Worm (Caenorhabditis elegans) whole organism, mixed stage, embryonic: ENCODE results near the gene cyl-1.

ENCODE experiments used
- M03D4.4 ChIP-seq: sonication (generic microtip); optimal IDR thresholded peaks from 2 replicates; lab custom pipeline; 2017; ENCODE audit warnings: mild to moderate bottlenecking, missing genetic modification characterization, missing compliant biosample characterization
- bed-3 ChIP-seq: fragments of 200-800 bp; sonication (Bioruptor generic); optimal IDR thresholded peaks from 3 replicates; lab custom pipeline; 2018; ENCODE audit warnings: mild to moderate bottlenecking, missing genetic modification characterization, moderate library complexity, missing compliant biosample characterization
- blmp-1 ChIP-seq: fragments of 150-350 bp; optimal IDR thresholded peaks from 2 replicates; lab custom pipeline; 2014; ENCODE audit warnings: missing biosample characterization, missing genetic modification characterization
- ceh-39 ChIP-seq: fragments of 150-350 bp; optimal IDR thresholded peaks from 2 replicates; lab custom pipeline; 2014; ENCODE audit warnings: missing biosample characterization, missing genetic modification characterization
- ceh-43 ChIP-seq: fragments of 200-800 bp; sonication (Bioruptor generic); optimal IDR thresholded peaks from 2 replicates; lab custom pipeline; 2018; ENCODE audit warnings: mild to moderate bottlenecking, missing genetic modification characterization, moderate library complexity, missing compliant biosample characterization
- ceh-83 ChIP-seq: fragments of 200-800 bp; sonication (Bioruptor generic); optimal IDR thresholded peaks from 2 replicates; lab custom pipeline; 2018; ENCODE audit warnings: mild to moderate bottlenecking, missing genetic modification characterization, missing compliant biosample characterization
- ces-1 ChIP-seq: fragments of 150-350 bp; optimal IDR thresholded peaks from 2 replicates; lab custom pipeline; 2014; ENCODE audit warnings: missing biosample characterization, missing genetic modification reagents, missing genetic modification characterization
- cnd-1 ChIP-seq: fragments of 200-800 bp; sonication (Bioruptor generic); optimal IDR thresholded peaks from 2 replicates; lab custom pipeline; 2018; ENCODE audit warnings: mild to moderate bottlenecking, missing genetic modification characterization, missing compliant biosample characterization
- drap-1 ChIP-seq: fragments of 200-800 bp; sonication (Bioruptor generic); optimal IDR thresholded peaks from 3 replicates; lab custom pipeline; 2018; ENCODE audit warnings: mild to moderate bottlenecking, missing genetic modification characterization, missing compliant biosample characterization
- elt-1 ChIP-seq: sonication (generic microtip); optimal IDR thresholded peaks from 2 replicates; lab custom pipeline; 2017; ENCODE audit warnings: missing genetic modification characterization, mild to moderate bottlenecking, missing compliant biosample characterization, antibody characterized with exemption, moderate library complexity, borderline replicate concordance; ENCODE audit not compliant: insufficient read depth
- elt-3 ChIP-seq: fragments of 150-350 bp; optimal IDR thresholded peaks from 2 replicates; lab custom pipeline; 2014; ENCODE audit warnings: missing biosample characterization, missing genetic modification characterization
- flh-1 ChIP-seq: fragments of 200-800 bp; sonication (Bioruptor generic); optimal IDR thresholded peaks from 2 replicates; lab custom pipeline; 2018; ENCODE audit warnings: mild to moderate bottlenecking, missing genetic modification characterization, moderate library complexity, missing compliant biosample characterization
- ham-2 ChIP-seq: fragments of 200-800 bp; sonication (Bioruptor generic); optimal IDR thresholded peaks from 2 replicates; lab custom pipeline; 2018; ENCODE audit warnings: mild to moderate bottlenecking, missing genetic modification characterization, missing compliant biosample characterization
- hlh-1 ChIP-seq: fragments of 150-350 bp; optimal IDR thresholded peaks from 2 replicates; lab custom pipeline; 2014; ENCODE audit warnings: missing biosample characterization, missing genetic modification reagents, missing genetic modification characterization
- lin-13 ChIP-seq: fragments of 150-350 bp; optimal IDR thresholded peaks from 2 replicates; lab custom pipeline; 2014; ENCODE audit warnings: missing biosample characterization, missing genetic modification characterization
- lin-32 ChIP-seq: fragments of 200-800 bp; sonication (Bioruptor generic); optimal IDR thresholded peaks from 2 replicates; lab custom pipeline; 2018; ENCODE audit warnings: mild to moderate bottlenecking, missing genetic modification characterization, missing compliant biosample characterization
- lsy-2 ChIP-seq: fragments of 150-350 bp; optimal IDR thresholded peaks from 2 replicates; lab custom pipeline; 2014; ENCODE audit warnings: missing biosample characterization, missing genetic modification characterization
- mab-5 ChIP-seq: fragments of 150-350 bp; optimal IDR thresholded peaks from 2 replicates; lab custom pipeline; 2014; ENCODE audit warnings: missing biosample characterization, missing genetic modification characterization
- mep-1 ChIP-seq: fragments of 150-350 bp; optimal IDR thresholded peaks from 2 replicates; lab custom pipeline; 2017; ENCODE audit warnings: missing biosample characterization, missing genetic modification reagents, missing genetic modification characterization, inconsistent platforms
- mls-2 ChIP-seq: sonication (generic microtip); optimal IDR thresholded peaks from 2 replicates; lab custom pipeline; 2016; ENCODE audit warnings: mild to moderate bottlenecking, missing genetic modification characterization, moderate library complexity, missing compliant biosample characterization
- nhr-12 ChIP-seq: fragments of 150-350 bp; optimal IDR thresholded peaks from 2 replicates; lab custom pipeline; 2014; ENCODE audit warnings: missing biosample characterization, missing genetic modification characterization
- nhr-2 ChIP-seq: fragments of 150-350 bp; optimal IDR thresholded peaks from 2 replicates; lab custom pipeline; 2014; ENCODE audit warnings: missing biosample characterization, missing genetic modification characterization
- nhr-237 ChIP-seq: fragments of 150-350 bp; optimal IDR thresholded peaks from 2 replicates; lab custom pipeline; 2014; ENCODE audit warnings: missing biosample characterization, missing genetic modification characterization
- nhr-76 ChIP-seq: sonication (generic microtip); optimal IDR thresholded peaks from 2 replicates; lab custom pipeline; 2017; ENCODE audit warnings: missing biosample characterization, missing genetic modification characterization
- pha-4 ChIP-seq: fragments of 150-350 bp; optimal IDR thresholded peaks from 2 replicates; lab custom pipeline; 2018; ENCODE audit warnings: missing biosample characterization, missing genetic modification reagents, missing genetic modification characterization
- sem-2 ChIP-seq: fragments of 200-800 bp; sonication (Bioruptor generic); optimal IDR thresholded peaks from 2 replicates; lab custom pipeline; 2018; ENCODE audit warnings: mild to moderate bottlenecking, missing genetic modification characterization, missing compliant biosample characterization
- snpc-4 ChIP-seq: fragments of 150-350 bp; optimal IDR thresholded peaks from 2 replicates; lab custom pipeline; 2014; ENCODE audit warnings: missing biosample characterization, missing genetic modification characterization
- sptf-1 ChIP-seq: sonication (generic microtip); optimal IDR thresholded peaks from 2 replicates; lab custom pipeline; 2017; ENCODE audit warnings: mild to moderate bottlenecking, missing genetic modification characterization, moderate library complexity, missing compliant biosample characterization
- tbx-8 ChIP-seq: fragments of 200-800 bp; sonication (Bioruptor generic); optimal IDR thresholded peaks from 2 replicates; lab custom pipeline; 2018; ENCODE audit warnings: mild to moderate bottlenecking, missing genetic modification characterization, moderate library complexity, missing compliant biosample characterization
- unc-120 ChIP-seq: sonication (generic microtip); optimal IDR thresholded peaks from 2 replicates; lab custom pipeline; 2017; ENCODE audit warnings: missing genetic modification characterization, missing compliant biosample characterization; ENCODE audit not compliant: poor library complexity, severe bottlenecking
- unc-39 ChIP-seq: fragments of 150-350 bp; optimal IDR thresholded peaks from 2 replicates; lab custom pipeline; 2014; ENCODE audit warnings: missing biosample characterization, missing genetic modification characterization
- unc-62 ChIP-seq: fragments of 150-350 bp; optimal IDR thresholded peaks from 2 replicates; lab custom pipeline; 2014; ENCODE audit warnings: missing biosample characterization, missing genetic modification reagents, missing genetic modification characterization
- zip-8 ChIP-seq: fragments of 150-350 bp; optimal IDR thresholded peaks from 2 replicates; lab custom pipeline; 2014; ENCODE audit warnings: missing biosample characterization, missing genetic modification characterization
- ztf-11 ChIP-seq: fragments of 150-350 bp; optimal IDR thresholded peaks from 2 replicates; lab custom pipeline; 2014; ENCODE audit warnings: missing biosample characterization, missing genetic modification characterization

Gene cyl-1

DNA sequence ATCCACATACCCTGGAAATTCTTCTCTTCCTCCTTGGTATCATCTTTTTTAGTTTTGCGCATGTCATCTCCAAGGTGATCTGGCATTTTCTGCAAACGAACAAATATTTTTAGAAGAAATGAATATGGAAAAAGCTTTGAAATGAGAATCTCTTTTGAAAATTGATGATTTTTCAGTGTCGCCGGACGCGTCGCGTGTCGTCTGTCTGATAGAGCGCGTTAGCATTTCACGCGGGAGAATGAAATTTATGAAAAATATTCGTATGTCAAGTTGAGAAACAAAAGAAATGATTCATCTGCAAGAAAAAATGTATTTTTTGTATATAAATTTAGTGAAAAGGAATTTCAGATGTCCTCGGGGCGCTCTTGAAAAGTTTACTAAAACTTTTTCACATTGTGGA is 11.2 kb downstream of the cyl-1 start, which contains the start of gene rpt-1 (continued):
- no peak for TF ChIP-seq nhr-12 (tag; lab: Kevin White, UChicago)
- TF ChIP-seq unc-39 (tag; lab: Kevin White, UChicago) = no peak
- no peak for TF ChIP-seq sem-2 (GFP tag; lab: Kevin White, UChicago)
- TF ChIP-seq ceh-43 (GFP tag; lab: Kevin White, UChicago) = no peak
- no peak for TF ChIP-seq nhr-2 (tag; lab: Kevin White, UChicago)
- no peak for TF ChIP-seq unc-120 (tag; lab: Kevin White, UChicago)

DNA sequence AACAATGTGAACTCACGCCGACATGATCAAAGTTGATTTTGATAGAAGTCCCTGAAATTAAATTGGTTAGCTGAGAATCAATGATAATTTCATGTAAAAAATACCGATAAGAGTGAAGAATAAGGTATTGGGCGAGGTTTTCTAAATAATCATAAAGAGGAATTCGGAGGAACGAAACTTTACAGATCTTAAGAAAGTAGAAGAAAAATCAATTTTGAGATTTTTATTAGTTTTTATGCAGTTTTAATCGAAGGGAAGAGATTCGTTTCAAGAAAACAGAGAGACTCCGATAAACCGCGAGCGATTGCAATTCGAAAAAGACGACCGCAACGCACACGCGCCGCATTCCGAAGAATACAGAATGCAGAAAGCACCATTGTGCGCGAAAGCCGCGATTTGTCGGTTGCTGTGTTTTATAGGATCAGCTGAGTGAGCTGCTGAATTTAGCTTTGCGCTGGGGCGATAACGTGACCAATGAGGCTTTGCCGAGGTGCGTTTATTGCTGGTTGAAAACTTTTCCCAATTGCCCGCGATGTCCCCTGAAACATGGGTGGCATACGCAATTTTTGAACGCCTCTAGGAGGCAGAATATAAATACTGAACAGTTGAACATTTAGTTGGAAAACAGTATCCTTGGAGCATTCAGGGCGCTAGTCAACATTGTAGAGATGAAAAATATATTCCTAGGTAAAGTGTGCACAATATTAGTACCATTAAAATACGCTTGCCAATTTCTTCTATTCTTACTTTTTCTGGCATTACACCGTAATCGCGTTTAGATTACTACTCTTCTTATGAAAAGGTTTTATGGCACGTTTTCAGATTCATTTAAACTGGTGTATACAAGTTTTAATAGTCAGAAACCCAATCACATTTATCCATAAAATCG is 13.6 kb downstream of the cyl-1 start, which contains the start of gene snr-4:
Gene snr-4, minus strand, starts transcription at position 51 of the 889 bp plus-strand sequence.
- TF ChIP-seq lsy-2 (tag; lab: Kevin White, UChicago) = peak; percentile 81
- peak; percentile 92 for TF ChIP-seq pha-4 (tag; lab: Kevin White, UChicago)
- peak; percentile 54 for TF ChIP-seq ztf-11 (tag; lab: Kevin White, UChicago)
- TF ChIP-seq flh-1 (GFP tag; lab: Kevin White, UChicago) = no peak
- peak; percentile 72 for TF ChIP-seq sptf-1 (tag; lab: Kevin White, UChicago)
- TF ChIP-seq zip-8 (tag; lab: Kevin White, UChicago) = no peak
- peak; percentile 49 for TF ChIP-seq nhr-237 (tag; lab: Kevin White, UChicago)
- peak; percentile 65 for TF ChIP-seq ces-1 (GFP tag; lab: Kevin White, UChicago)
- peak; percentile 71 for TF ChIP-seq unc-120 (tag; lab: Kevin White, UChicago)
- TF ChIP-seq nhr-12 (tag; lab: Kevin White, UChicago) = peak; percentile 44
- TF ChIP-seq drap-1 (GFP tag; lab: Kevin White, UChicago) = peak; percentile 82
- no peak for TF ChIP-seq lin-32 (GFP tag; lab: Kevin White, UChicago)
- TF ChIP-seq mep-1 = peak; percentile 81
- no peak for TF ChIP-seq nhr-76
- TF ChIP-seq ceh-39 = peak; percentile 92
- TF ChIP-seq blmp-1 = no peak
- TF ChIP-seq nhr-2 (tag; lab: Kevin White, UChicago) = no peak
- peak; percentile 53 for TF ChIP-seq M03D4.4 (tag; lab: Kevin White, UChicago)
- TF ChIP-seq hlh-1 (tag; lab: Kevin White, UChicago) = peak; percentile 35
- peak; percentile 64 for TF ChIP-seq tbx-8 (GFP tag; lab: Kevin White, UChicago)
- peak; percentile 41 for TF ChIP-seq mls-2 (tag; lab: Kevin White, UChicago)
- peak; percentile 66 for TF ChIP-seq ceh-83 (GFP tag; lab: Kevin White, UChicago)
- peak; percentile 57 for TF ChIP-seq cnd-1
- TF ChIP-seq elt-3 (tag; lab: Kevin White, UChicago) = no peak
- TF ChIP-seq elt-1 (tag; lab: Kevin White, UChicago) = peak; percentile 31
- TF ChIP-seq bed-3 (GFP tag; lab: Kevin White, UChicago) = no peak
- no peak for TF ChIP-seq snpc-4 (tag; lab: Kevin White, UChicago)
- peak; percentile 25 for TF ChIP-seq unc-62 (GFP tag; lab: Kevin White, UChicago)
- peak; percentile 93 for TF ChIP-seq lin-13 (tag; lab: Kevin White, UChicago)
- peak; percentile 76 for TF ChIP-seq ham-2
- peak; percentile 51 for TF ChIP-seq sem-2 (GFP tag; lab: Kevin White, UChicago)
- TF ChIP-seq unc-39 (tag; lab: Kevin White, UChicago) = no peak
- TF ChIP-seq mab-5 (tag; lab: Kevin White, UChicago) = no peak
- TF ChIP-seq, all 35 proteins: peak for 22

DNA sequence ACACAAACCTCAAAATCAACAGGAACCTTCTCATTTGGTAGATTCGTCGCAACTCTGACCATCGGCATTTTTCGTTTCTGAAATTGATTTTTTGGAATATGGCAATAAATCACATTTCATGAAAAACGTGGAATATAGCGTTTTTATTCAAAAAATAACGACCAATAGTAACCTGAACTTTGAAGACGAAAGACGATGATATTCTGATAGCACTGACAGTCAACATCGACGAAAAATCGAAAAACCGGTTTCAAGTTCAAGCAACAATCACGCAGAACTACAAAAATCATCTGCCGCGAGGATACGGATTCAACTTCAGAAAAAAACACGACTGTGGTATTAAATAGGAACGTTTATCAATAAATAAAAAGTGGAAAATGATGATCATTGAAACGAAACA is 15.3 kb downstream of the cyl-1 start, which contains the start of gene mif-2:
Gene mif-2, minus strand, starts transcription at position 281 of the 400 bp plus-strand sequence.
- TF ChIP-seq unc-62 (GFP tag; lab: Kevin White, UChicago) (no peak), hlh-1 (tag; lab: Kevin White, UChicago) (no peak), blmp-1 (no peak), tbx-8 (GFP tag; lab: Kevin White, UChicago) (no peak), unc-39 (tag; lab: Kevin White, UChicago) (no peak), ceh-43 (GFP tag; lab: Kevin White, UChicago) (no peak), lin-32 (GFP tag; lab: Kevin White, UChicago) (no peak), nhr-76 (no peak), mab-5 (tag; lab: Kevin White, UChicago) (no peak), mls-2 (tag; lab: Kevin White, UChicago) (no peak), mep-1 (no peak), ceh-83 (GFP tag; lab: Kevin White, UChicago) (no peak), bed-3 (GFP tag; lab: Kevin White, UChicago) (no peak), nhr-237 (tag; lab: Kevin White, UChicago) (no peak), lin-13 (tag; lab: Kevin White, UChicago) (no peak), nhr-12 (tag; lab: Kevin White, UChicago) (no peak)
